Fruit fly (Drosophila melanogaster) whole organism, adult: Measurements from ENCODE around the gene CG13658.

ENCODE experiments used
- CG11617 ChIP-seq: fragments of 200-800 bp; sonication (Bioruptor generic); optimal IDR thresholded peaks from 2 replicates; lab custom pipeline; 2017; ENCODE audit warnings: mild to moderate bottlenecking, missing biosample characterization, missing genetic modification reagents, missing genetic modification characterization
- CG12768 ChIP-seq: fragments of 200-800 bp; sonication (Bioruptor generic); optimal IDR thresholded peaks from 2 replicates; lab custom pipeline; 2017; ENCODE audit warnings: missing biosample characterization, missing genetic modification characterization, mild to moderate bottlenecking, moderate library complexity, missing genetic modification reagents
- CG14711 ChIP-seq: fragments of 200-800 bp; sonication (Bioruptor generic); optimal IDR thresholded peaks from 2 replicates; lab custom pipeline; 2018; ENCODE audit warnings: missing biosample characterization, mild to moderate bottlenecking, missing genetic modification characterization, moderate library complexity
- CG1620 ChIP-seq: fragments of 200-800 bp; sonication (Bioruptor generic); optimal IDR thresholded peaks from 2 replicates; lab custom pipeline; 2016; ENCODE audit warnings: missing biosample characterization, missing genetic modification characterization
- CG33017 ChIP-seq: fragments of 200-800 bp; sonication (Bioruptor generic); optimal IDR thresholded peaks from 2 replicates; lab custom pipeline; 2018; ENCODE audit warnings: missing biosample characterization, mild to moderate bottlenecking, missing genetic modification characterization, moderate library complexity
- CG5204 ChIP-seq: fragments of 200-800 bp; sonication (Bioruptor generic); optimal IDR thresholded peaks from 2 replicates; lab custom pipeline; 2016; ENCODE audit warnings: missing biosample characterization, missing genetic modification characterization
- CG7045 ChIP-seq: fragments of 200-800 bp; sonication (Bioruptor generic); optimal IDR thresholded peaks from 2 replicates; lab custom pipeline; 2017; ENCODE audit warnings: missing biosample characterization, mild to moderate bottlenecking, missing genetic modification characterization
- CG7101 ChIP-seq: fragments of 200-800 bp; sonication (Bioruptor generic); optimal IDR thresholded peaks from 2 replicates; lab custom pipeline; 2018; ENCODE audit warnings: missing biosample characterization, mild to moderate bottlenecking, missing genetic modification characterization, moderate library complexity
- Clk ChIP-seq: fragments of 200-800 bp; sonication (Bioruptor generic); optimal IDR thresholded peaks from 2 replicates; lab custom pipeline; 2017; ENCODE audit warnings: missing biosample characterization, missing genetic modification characterization
- Crg-1 ChIP-seq: fragments of 200-800 bp; sonication (Bioruptor generic); optimal IDR thresholded peaks from 2 replicates; lab custom pipeline; 2016; ENCODE audit warnings: missing biosample characterization, missing genetic modification characterization
- Hr96 ChIP-seq: fragments of 200-800 bp; sonication (Bioruptor generic); optimal IDR thresholded peaks from 2 replicates; lab custom pipeline; 2016; ENCODE audit warnings: missing biosample characterization, missing genetic modification characterization
- Mnt ChIP-seq: fragments of 200-800 bp; sonication (Bioruptor generic); optimal IDR thresholded peaks from 2 replicates; lab custom pipeline; 2016; ENCODE audit warnings: missing biosample characterization, mild to moderate bottlenecking, missing genetic modification characterization
- bab1 ChIP-seq: fragments of 200-800 bp; sonication (Bioruptor generic); optimal IDR thresholded peaks from 3 replicates; lab custom pipeline; 2019; ENCODE audit warnings: missing biosample characterization, mild to moderate bottlenecking, missing genetic modification characterization, moderate library complexity
- cic ChIP-seq: fragments of 200-800 bp; sonication (Bioruptor generic); optimal IDR thresholded peaks from 2 replicates; lab custom pipeline; 2017; ENCODE audit warnings: missing biosample characterization, mild to moderate bottlenecking, missing genetic modification characterization, moderate library complexity
- cnc ChIP-seq, 2 experiments: fragments of >200 bp; optimal IDR thresholded peaks; 2 replicates each; lab custom pipeline; 2017
- kay ChIP-seq: fragments of 200-800 bp; sonication (Bioruptor generic); peaks from one replicate; lab custom pipeline; 2016; ENCODE audit warnings: missing biosample characterization, missing genetic modification characterization, borderline replicate concordance
- ovo ChIP-seq: fragments of 200-800 bp; sonication (Bioruptor generic); optimal IDR thresholded peaks from 2 replicates; lab custom pipeline; 2016; ENCODE audit warnings: missing biosample characterization, missing genetic modification characterization
- pad ChIP-seq: fragments of 200-800 bp; sonication (Bioruptor generic); optimal IDR thresholded peaks from 3 replicates; lab custom pipeline; 2017; ENCODE audit warnings: missing biosample characterization, missing genetic modification characterization, mild to moderate bottlenecking, moderate library complexity, missing genetic modification reagents
- tj ChIP-seq: fragments of 200-800 bp; sonication (Bioruptor generic); optimal IDR thresholded peaks from 3 replicates; lab custom pipeline; 2017; ENCODE audit warnings: missing biosample characterization, mild to moderate bottlenecking, missing genetic modification characterization, moderate library complexity
- toe ChIP-seq: fragments of 200-800 bp; sonication (Bioruptor generic); optimal IDR thresholded peaks from 2 replicates; lab custom pipeline; 2016; ENCODE audit warnings: missing biosample characterization, missing genetic modification characterization

Gene CG13658

DNA sequence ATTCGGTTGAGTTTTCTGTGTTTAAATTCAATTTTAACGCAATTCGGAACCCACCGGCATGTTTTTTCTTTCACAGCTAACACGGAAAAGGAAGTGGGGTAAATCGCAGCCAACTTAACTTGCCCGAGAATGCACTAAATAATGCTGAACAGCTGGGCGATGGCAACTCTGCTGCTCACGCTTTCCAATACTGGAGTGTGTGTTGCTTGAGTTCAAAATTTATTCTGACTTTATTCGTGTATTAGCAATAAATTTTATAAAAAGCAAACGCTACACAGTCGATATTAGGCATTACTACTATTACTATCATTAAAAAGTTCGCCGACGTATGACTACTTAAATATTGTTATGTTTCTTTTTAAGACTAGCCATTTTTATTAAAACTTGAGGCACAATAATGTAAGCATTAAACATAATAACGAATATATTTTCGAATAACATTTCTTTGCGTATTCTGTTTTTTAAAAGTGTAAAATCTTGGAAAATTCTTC, 39.9 kb upstream of the CG13658 start, which contains the start of the genes RpS27 and Nup37:
Gene RpS27 (minus strand): TSS at position 136 of the 491 bp plus-strand sequence.
Gene Nup37 (plus strand): TSS at position 280 of the 491 bp plus-strand sequence.
- TF ChIP-seq CG14711 = peak; percentile 97
- peak; percentile 99 for TF ChIP-seq CG7101
- peak; percentile 94 for TF ChIP-seq CG33017
- TF ChIP-seq Mnt (GFP tag; lab: Kevin White, UChicago) = peak; percentile 98
- peak; percentile 100 for TF ChIP-seq Crg-1
- peak; percentile 95 for TF ChIP-seq Clk (GFP tag; lab: Kevin White, UChicago)
- TF ChIP-seq CG12768 (GFP tag; lab: Kevin White, UChicago) = peak; percentile 98
- TF ChIP-seq CG11617 (GFP tag; lab: Kevin White, UChicago) = peak; percentile 99
- no peak for TF ChIP-seq cnc (optimal IDR thresholded peaks at IDR 0.05; lab: Kevin White, UChicago)
- peak; percentile 96 for TF ChIP-seq bab1
- TF ChIP-seq toe (GFP tag; lab: Kevin White, UChicago) = peak; percentile 98
- peak; percentile 86 for TF ChIP-seq kay
- peak; percentile 99 for TF ChIP-seq Hr96 (GFP tag; lab: Kevin White, UChicago)
- TF ChIP-seq pad (GFP tag; lab: Kevin White, UChicago) = peak; percentile 95
- peak; percentile 93 for TF ChIP-seq cic
- TF ChIP-seq CG7045 (GFP tag; lab: Kevin White, UChicago) = peak; percentile 98
- peak; percentile 97 for TF ChIP-seq CG5204 (GFP tag; lab: Kevin White, UChicago)
- TF ChIP-seq tj (GFP tag; lab: Kevin White, UChicago) = peak; percentile 85
- TF ChIP-seq ovo (GFP tag; lab: Kevin White, UChicago) = peak; percentile 100
- TF ChIP-seq CG1620 (GFP tag; lab: Kevin White, UChicago) = peak; percentile 100

DNA sequence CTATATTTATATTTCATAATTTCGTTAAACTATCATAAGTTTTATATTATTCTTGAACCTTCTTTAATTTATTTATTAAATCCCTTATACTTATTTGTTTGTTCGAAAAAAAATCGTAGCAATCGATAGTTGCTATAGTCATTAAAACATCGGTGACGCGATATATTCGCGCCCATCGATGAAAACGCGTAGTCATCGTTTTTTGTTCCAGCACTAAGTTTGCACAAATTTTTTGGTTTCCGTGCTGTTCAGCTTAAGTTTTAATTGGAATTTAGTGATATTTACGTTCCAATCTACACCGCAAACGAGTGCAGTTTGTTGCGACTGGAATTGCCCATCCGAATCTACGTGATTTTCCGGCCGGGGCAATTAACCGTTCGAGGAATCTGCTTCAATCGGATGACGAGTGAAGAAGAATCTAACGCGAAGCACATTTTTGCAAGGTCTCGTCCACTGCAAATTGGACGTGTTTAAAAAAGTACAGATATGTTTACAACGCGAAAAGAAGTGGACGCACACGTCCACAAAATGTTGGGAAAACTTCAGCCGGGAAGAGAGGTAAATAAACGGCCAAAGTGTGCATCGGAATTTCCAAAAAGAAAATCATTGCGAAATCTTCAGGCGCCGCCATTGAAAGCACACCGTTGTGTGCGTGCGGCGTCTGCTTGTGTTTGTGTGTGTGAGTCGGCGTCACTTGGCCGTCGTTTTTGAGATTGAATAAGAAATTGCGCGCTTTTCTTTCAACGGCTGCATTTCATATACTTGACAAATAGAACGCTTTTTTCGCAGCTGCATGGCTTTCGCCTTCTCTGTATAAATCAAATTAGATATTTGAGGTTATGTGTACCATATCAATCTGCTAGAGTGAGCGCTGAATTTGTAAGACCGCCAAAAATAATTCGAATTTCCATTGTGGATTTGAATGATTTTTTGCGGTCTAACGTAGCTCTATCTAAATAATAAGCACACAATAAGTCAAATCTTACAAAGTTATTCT, 37.8 kb upstream of the CG13658 start, which contains the start of gene Nup358:
Gene Nup358 (plus strand): TSS at position 204 of the 997 bp plus-strand sequence.
- TF ChIP-seq kay (no peak), cic (no peak), cnc (optimal IDR thresholded peaks at IDR 0.05; lab: Kevin White, UChicago) (peak; percentile 20 to 70), tj (GFP tag; lab: Kevin White, UChicago) (peak; percentile 98), bab1 (peak; percentile 43), Clk (GFP tag; lab: Kevin White, UChicago) (no peak), CG5204 (GFP tag; lab: Kevin White, UChicago) (no peak), CG11617 (GFP tag; lab: Kevin White, UChicago) (peak; percentile 30), Crg-1 (no peak), Mnt (GFP tag; lab: Kevin White, UChicago) (peak; percentile 49), pad (GFP tag; lab: Kevin White, UChicago) (no peak), CG12768 (GFP tag; lab: Kevin White, UChicago) (no peak), CG1620 (GFP tag; lab: Kevin White, UChicago) (peak; percentile 40), CG33017 (no peak), toe (GFP tag; lab: Kevin White, UChicago) (no peak), CG7101 (peak; percentile 28), Hr96 (GFP tag; lab: Kevin White, UChicago) (no peak), ovo (GFP tag; lab: Kevin White, UChicago) (peak; percentile 4), CG7045 (GFP tag; lab: Kevin White, UChicago) (no peak), CG14711 (no peak)

DNA sequence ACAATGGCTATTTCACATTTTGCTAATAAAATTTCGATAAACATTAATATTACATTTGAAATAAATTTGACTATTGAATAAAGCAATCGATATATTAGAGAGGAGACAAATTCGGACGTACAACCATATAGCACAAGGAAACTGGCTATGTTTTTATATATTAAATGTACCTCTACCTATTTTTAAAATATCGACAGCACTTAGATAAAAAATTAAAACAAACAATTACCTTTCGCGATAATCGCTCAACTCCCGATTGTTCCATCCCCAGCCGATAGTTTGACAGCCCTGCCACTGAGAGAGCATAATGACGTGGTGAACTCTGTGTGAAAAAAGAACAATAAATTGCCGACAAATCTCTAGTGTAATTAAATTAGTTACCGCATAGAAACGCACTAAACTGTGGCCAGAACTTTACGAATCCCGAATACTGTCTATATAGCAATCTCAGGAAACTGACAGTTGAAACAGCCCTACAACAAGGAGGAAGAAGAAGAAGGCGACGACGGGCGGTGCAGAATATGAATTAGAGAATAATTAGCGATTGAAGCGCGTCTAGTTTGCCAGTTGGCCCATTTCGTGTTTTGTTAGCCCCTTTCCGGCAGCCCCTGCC, 28.5 kb upstream of the CG13658 start, which contains the start of gene CG11857:
Gene CG11857 (plus strand): TSS at position 271 of the 613 bp plus-strand sequence.
- TF ChIP-seq pad (GFP tag; lab: Kevin White, UChicago) (peak; percentile 89), cic (peak; percentile 84), cnc (optimal IDR thresholded peaks at IDR 0.05; lab: Kevin White, UChicago) (no peak), Hr96 (GFP tag; lab: Kevin White, UChicago) (peak; percentile 98), CG14711 (peak; percentile 94), ovo (GFP tag; lab: Kevin White, UChicago) (peak; percentile 94), CG12768 (GFP tag; lab: Kevin White, UChicago) (peak; percentile 98), Mnt (GFP tag; lab: Kevin White, UChicago) (peak; percentile 92), Clk (GFP tag; lab: Kevin White, UChicago) (peak; percentile 98), bab1 (peak; percentile 98), CG11617 (GFP tag; lab: Kevin White, UChicago) (peak; percentile 97), kay (no peak), CG33017 (peak; percentile 95), CG1620 (GFP tag; lab: Kevin White, UChicago) (peak; percentile 99), Crg-1 (peak; percentile 98), CG5204 (GFP tag; lab: Kevin White, UChicago) (no peak), CG7045 (GFP tag; lab: Kevin White, UChicago) (peak; percentile 97), toe (GFP tag; lab: Kevin White, UChicago) (peak; percentile 99), CG7101 (peak; percentile 98), tj (GFP tag; lab: Kevin White, UChicago) (peak; percentile 87)

DNA sequence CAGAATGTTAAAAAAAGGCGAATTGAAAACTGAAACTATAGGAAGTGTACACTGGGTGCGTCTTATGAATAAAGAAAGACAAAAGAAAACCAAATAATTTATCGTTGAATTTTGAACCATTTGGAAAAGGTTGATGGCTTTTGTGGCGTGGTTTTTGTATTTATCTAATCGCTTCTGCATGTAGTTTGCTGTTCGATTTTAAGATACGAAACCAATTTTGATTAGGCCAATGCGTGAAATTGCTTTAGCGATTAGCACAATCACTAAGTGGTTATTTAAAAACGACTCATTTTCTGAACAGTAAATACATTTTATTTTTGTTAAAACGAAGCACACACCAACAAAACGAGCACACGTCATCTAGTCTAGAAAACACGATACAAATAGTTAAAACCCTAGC, 26.6 kb upstream of the CG13658 start:
- TF ChIP-seq CG7045 (GFP tag; lab: Kevin White, UChicago) (no peak), kay (no peak), toe (GFP tag; lab: Kevin White, UChicago) (no peak), cic (peak; percentile 16), Crg-1 (no peak), CG12768 (GFP tag; lab: Kevin White, UChicago) (no peak), CG33017 (no peak)
